Fruit fly (Drosophila melanogaster) S2 (cell line): ENCODE data around the gene Keap1.

Source experiments
- CG8478 ChIP-seq: fragments of >200 bp; optimal IDR thresholded peaks from 2 replicates; lab custom pipeline; 2018
- CTCF ChIP-seq, 2 experiments: fragments of >200 bp; optimal IDR thresholded peaks; 2 replicates each; lab custom pipeline; 2018

The Keap1 gene

DNA sequence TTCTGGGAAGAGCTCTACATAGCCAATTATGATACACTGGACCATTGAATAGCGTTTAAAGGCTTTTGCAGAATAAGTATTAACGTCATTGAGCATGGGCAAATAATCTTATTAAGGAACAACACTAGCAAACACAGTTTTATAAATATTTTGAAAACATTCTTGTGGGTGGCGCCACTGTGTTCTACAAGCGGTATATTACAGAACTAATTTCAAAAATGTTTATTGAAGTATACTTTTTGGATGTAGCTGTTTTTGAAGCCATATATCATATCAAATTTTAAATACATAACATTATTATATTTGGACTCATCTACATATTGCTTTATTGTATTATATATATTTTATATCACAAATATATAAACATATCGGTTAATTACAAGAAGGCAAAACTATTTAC lies 29.1 kb upstream of the Keap1 start:
- TF ChIP-seq CG8478 (no peak), CTCF (optimal IDR thresholded peaks at IDR 0.05; lab: Kevin White, UChicago) (peak; percentile 63 to 86)

- TF ChIP-seq CG8478 (no peak), CTCF (optimal IDR thresholded peaks at IDR 0.05; lab: Kevin White, UChicago) (no peak)
Measured at dm6 chr3R:17087977-17088618, 8.4 kb upstream of the Keap1 start, which contains the start of gene cal1. Gene cal1 (plus strand): TSS chr3R:17088280.

DNA sequence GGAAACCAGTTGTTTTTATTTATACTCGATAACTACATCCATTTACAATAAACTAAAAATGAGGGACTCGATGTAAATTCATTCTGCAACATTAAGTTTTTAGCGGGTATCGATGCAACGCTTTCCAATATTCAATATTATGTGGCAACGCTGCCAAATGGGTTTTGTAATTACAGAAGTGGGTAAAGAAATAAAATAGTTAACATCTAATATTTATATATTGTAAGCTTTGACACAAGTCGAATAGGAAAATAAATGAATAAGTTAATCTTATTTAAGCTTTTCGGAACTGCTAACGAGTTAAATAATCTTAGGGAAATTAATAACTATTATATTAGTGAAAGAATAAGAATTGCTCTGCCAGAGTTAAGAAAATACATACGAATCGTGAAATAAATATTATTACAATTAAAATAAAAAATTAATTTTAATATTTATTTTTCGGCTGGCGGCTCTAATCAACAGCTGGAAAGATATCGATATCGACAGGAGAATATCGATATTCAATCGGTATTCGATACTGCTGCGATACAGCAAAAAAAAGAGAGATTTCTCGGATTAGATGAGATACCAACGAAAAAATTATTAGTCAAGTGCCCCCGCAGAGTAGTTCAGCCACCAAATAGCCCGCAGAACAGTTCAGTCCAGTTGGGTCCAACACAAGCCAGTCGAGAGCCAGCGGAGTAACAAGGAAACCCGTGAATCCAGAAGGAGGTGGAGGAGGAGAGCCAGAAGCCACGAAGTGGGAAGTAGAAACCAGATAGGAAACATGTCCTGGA lies 5.5 kb upstream of the Keap1 start, which contains the start of gene GckIII:
TSS of gene GckIII (plus strand) at position 485 of the 779 bp plus-strand sequence.
- no peak for TF ChIP-seq CG8478
- no peak for TF ChIP-seq CTCF (optimal IDR thresholded peaks at IDR 0.05; lab: Kevin White, UChicago)

dm6 chr3R:17082471-17082870 lies 2.7 kb upstream of the Keap1 start:
- TF ChIP-seq CG8478 (no peak), CTCF (optimal IDR thresholded peaks at IDR 0.05; lab: Kevin White, UChicago) (no peak)

DNA sequence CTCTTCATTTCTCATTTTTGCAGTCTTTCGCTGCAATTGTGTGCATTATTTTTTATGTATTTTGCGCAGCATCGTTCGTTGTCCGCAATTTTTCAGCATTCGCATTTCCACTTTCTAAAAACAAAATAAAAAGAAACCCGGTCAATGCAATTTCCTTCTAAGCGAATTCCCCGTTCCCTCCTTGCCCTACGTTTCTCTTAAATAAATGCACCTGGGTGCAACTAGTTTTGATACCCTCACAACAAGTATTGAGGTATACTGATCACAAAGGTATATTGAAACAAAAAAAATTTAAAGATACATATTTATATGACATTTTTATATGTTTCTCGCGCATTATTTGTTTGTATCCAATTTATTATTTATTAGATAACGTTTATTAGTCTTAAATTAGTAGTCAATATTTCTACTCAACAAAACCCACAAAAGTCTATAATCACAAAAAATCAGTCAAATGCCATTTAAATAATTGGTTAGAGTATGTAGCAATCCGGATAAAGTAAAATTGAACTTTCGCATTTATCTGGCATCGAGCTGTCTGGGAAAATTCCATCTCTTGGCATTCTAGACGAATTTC lies 1.7 kb upstream of the Keap1 start:
- TF ChIP-seq CG8478, result no peak
- TF ChIP-seq CTCF (optimal IDR thresholded peaks at IDR 0.05; lab: Kevin White, UChicago), result no peak

DNA sequence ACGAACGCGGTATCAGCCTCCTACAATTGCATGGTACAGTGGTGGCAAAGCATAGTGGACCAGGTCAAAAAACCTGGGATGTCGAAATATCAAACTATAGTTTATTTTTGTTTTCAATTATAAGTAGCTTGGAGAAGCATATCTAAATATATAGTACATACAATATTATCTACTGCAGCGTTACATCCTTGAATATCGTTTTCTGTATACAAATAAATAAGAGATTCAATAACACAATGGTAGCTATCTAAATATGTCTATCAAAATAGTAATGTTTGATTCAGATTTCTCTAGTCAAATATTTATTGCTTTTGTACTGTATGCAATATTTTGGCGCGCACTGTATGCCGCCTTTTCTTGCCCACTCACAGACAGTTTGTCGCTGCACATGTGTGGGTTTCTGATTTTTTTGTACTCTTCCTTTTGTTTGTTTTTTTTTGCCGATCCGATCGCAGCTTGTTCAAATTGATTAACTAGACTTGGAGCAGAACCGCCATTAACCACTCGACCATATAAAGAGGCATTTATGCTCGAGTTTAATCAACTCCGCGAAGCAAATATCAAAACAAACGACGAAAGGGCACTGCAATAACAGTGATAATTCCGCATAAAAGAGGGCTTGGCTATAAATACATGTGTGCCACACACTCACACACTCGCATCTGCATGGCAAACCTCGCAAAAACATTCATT lies 1.1 kb upstream of the Keap1 start:
- TF ChIP-seq CG8478, result no peak
- TF ChIP-seq CTCF (optimal IDR thresholded peaks at IDR 0.05; lab: Kevin White, UChicago), result no peak

DNA sequence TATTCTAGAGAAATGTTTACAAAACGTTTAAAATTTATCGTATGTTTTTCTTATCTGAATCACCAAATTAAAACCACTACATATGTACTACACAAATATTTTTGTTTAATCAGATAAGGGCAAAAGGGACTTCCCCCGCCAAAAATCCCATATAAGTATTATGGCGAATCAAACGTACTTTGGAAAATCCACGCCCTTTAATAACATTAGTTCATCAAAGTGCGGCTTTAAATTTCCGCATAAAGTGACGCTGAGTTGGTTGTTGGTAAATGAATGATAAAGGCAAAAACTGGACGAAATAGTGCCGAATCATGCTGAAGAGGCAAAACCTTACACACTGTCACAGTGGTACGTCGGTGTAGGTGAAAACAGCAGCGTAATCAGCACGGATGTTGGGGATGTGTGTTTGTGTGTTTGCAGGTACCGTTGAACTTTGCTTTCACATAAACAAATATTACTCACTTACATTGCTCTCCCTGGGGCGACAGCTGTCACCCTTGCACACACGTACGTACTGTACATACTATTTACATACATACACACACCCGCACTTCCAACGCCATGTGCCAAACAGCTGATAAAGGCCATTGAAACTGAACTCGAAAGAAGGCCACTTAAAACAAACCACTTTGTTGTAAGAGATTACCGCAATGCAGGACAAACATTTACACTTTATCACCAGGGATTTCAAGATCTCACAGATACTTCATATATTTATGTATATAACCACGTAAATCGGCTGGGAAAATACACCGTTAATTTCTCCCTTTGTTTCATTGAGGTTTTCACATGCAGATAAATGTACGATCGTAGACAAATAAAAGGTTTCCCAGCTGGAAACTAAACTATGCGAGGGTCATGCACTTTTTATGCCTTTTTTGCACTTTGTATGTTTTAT lies 535 bp downstream of the Keap1 start:
- TF ChIP-seq CTCF (optimal IDR thresholded peaks at IDR 0.05; lab: Kevin White, UChicago) (no peak), CG8478 (no peak)

- TF ChIP-seq CTCF (optimal IDR thresholded peaks at IDR 0.05; lab: Kevin White, UChicago), result peak in 1 of 2 experiments; percentile 8
- TF ChIP-seq CG8478, result no peak
Measured at dm6 chr3R:17077968-17078417, 1.8 kb downstream of the Keap1 start.

DNA sequence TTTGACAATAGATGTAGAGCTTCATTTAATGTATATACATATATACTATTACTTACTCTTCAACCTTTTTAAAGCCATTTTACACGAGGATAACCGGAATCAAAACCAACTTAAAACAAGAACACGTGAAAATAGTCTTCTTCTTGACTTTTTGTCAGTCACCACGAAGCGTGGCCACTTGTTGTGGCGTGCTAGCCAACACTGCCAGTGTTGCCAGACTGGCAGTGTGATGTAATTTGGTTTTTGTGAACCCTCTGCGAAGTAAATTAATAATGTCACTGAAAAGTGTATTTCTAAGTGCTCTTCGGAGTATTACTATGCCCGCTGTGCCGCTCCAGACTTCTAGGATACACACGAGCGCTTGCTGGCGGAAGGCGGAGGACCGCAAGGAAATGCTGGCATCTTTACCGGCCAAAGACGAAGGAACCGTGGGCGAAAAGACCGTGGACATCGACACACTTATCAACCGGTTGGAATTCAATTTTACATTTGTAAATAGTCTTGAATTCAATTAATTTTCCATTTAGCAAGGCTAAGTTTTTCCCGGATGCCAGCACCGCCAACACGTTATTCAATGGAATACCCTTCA lies 7.1 kb downstream of the Keap1 start, which contains the start of the genes Ns1 and mRpS11:
TSS of gene Ns1 (minus strand) at position 150 of the 589 bp plus-strand sequence.
TSS of gene mRpS11 (plus strand) at position 207 of the 589 bp plus-strand sequence.
- TF ChIP-seq CTCF (optimal IDR thresholded peaks at IDR 0.05; lab: Kevin White, UChicago), result peak; percentile 14 to 34
- no peak for TF ChIP-seq CG8478

dm6 chr3R:17067721-17068120 lies 12.0 kb downstream of the Keap1 start:
- TF ChIP-seq CG8478 (no peak), CTCF (optimal IDR thresholded peaks at IDR 0.05; lab: Kevin White, UChicago) (no peak)

DNA sequence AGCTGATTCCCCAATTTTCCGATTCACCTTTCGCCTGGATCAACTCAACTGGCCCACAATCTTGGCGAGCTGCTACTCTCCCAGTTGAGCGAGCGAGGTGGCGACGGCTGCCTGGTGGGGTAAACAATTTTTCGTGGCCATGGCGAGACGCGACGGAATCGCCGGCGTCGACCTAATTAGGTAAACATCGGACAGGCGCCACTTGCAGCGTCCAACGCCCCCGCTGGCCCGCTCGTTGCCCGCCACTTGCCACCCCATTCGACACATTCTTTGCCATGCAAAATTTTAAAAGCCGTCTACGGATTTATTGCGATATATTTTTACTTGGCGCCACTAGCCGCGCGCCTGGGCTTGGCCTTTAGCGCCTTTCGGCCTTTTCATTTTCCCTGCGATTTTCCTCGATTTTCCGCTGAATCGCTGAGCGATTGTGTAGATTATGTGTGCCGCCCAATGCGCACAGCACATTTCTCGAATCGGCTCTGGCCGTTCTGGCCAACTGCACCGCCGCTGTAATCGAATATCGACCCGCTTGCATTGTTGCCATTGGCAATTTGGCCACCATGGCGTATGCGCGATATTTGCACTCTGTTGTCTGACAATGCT lies 12.8 kb downstream of the Keap1 start:
- TF ChIP-seq CG8478 (no peak), CTCF (optimal IDR thresholded peaks at IDR 0.05; lab: Kevin White, UChicago) (no peak)

dm6 chr3R:17066077-17066476 lies 13.7 kb downstream of the Keap1 start:
- TF ChIP-seq CTCF (optimal IDR thresholded peaks at IDR 0.05; lab: Kevin White, UChicago) (no peak), CG8478 (no peak)

- TF ChIP-seq CG8478 (no peak), CTCF (optimal IDR thresholded peaks at IDR 0.05; lab: Kevin White, UChicago) (no peak)
Measured at dm6 chr3R:17065018-17065784, 14.5 kb downstream of the Keap1 start.
